Worm (Caenorhabditis elegans): ENCODE measurements around the gene abu-8.

abu-8 gene

DNA sequence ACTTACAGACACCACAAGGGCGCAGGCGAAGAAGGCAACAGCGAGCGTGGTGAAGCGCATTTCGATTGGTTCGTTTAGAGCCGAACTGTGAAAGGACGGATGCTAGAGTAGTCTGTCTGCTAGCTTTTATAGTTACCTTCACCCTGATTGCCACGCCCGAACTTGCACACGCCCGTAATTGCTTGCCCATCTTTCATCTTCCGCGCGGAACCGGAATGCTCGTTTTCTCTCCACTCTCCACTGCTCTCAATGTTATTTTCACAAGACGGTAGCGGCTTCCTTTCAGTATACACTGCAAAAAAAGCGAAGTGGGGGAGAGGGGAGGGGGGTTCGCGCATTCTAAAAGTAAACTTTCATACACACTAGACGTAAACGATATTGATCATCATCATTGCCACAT lies at the start of gene abu-8:
abu-8 (minus strand) TSS at position 101 of the 400 bp plus-strand sequence.
- no peak for TF ChIP-seq ets-7 (tag; optimal IDR thresholded peaks at IDR 0.05)

DNA sequence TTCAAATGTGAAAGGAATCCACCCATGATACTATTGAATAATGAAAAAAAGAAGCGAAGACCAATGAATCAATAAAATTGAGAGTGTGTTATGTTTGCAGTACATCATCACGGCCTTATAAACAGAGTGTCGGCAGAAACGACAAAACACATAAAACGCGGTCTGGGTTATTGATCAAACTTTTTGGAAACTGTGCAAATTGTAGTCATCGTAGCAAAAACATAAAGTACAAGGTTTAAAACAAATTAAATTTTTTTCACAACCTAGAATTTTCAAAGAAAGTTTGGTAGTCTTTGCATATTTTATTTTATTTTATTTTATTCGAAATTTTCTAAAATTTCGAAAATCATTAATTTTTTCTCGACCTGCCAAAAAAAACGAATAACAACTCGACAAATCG lies 48.6 kb upstream of the abu-8 start, which contains the start of gene cest-35.1:
cest-35.1 (minus strand) TSS at position 101 of the 400 bp plus-strand sequence.
- TF ChIP-seq ets-7 (tag; optimal IDR thresholded peaks at IDR 0.05): no peak
- TF ChIP-seq tra-4 (tag; optimal IDR thresholded peaks at IDR 0.05): no peak
- TF ChIP-seq scrt-1 (GFP tag; IDR thresholded peaks at IDR 0.05): no peak
- TF ChIP-seq hmg-4 (GFP tag; optimal IDR thresholded peaks at IDR 0.05): no peak
- TF ChIP-seq aly-1 (tag; optimal IDR thresholded peaks at IDR 0.05): no peak
- TF ChIP-seq ceh-36 (tag; optimal IDR thresholded peaks at IDR 0.05): no peak
- no peak for TF ChIP-seq ceh-13 (GFP tag; optimal IDR thresholded peaks at IDR 0.05)
- no peak for TF ChIP-seq hnd-1 (tag; optimal IDR thresholded peaks at IDR 0.05)

DNA sequence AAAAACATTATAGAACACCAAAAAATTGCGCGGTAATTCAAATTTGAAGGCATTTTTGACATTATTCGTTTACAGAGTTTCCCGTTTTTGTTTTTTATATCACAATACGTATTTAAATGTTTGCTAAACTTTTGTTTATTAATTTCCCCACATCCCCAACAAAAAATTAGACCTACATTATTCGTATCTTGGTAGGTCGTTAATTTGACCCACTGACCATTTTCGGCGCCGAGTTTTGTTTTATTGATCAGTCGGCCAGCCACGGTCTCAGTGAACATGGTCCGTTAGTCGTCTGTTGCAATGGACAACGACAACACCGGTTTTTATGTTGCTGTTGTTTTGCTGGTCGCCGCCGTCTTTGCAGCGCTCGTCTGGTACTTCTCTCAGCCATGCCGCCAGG lies 45.5 kb upstream of the abu-8 start, which contains the start of gene B0238.15:
B0238.15 (plus strand) TSS at position 301 of the 400 bp plus-strand sequence.
- TF ChIP-seq ceh-36 (tag; optimal IDR thresholded peaks at IDR 0.05): no peak
- no peak for TF ChIP-seq hmbx-1 (tag; optimal IDR thresholded peaks at IDR 0.05)
- TF ChIP-seq F13C5.2 (tag; optimal IDR thresholded peaks at IDR 0.05): no peak
- no peak for TF ChIP-seq hmg-4 (GFP tag; optimal IDR thresholded peaks at IDR 0.05)
- TF ChIP-seq ets-7 (tag; optimal IDR thresholded peaks at IDR 0.05): no peak
- no peak for TF ChIP-seq hnd-1 (tag; optimal IDR thresholded peaks at IDR 0.05)
- no peak for TF ChIP-seq tbx-11 (GFP tag; IDR thresholded peaks at IDR 0.05)
- no peak for TF ChIP-seq aly-1 (tag; optimal IDR thresholded peaks at IDR 0.05)
- no peak for TF ChIP-seq B0310.2 (tag; optimal IDR thresholded peaks at IDR 0.05)
- TF ChIP-seq flt-1 (GFP tag; IDR thresholded peaks at IDR 0.05): no peak
- no peak for TF ChIP-seq sea-1 (GFP tag; conservative IDR thresholded peaks at IDR 0.05)
- no peak for TF ChIP-seq ceh-13 (GFP tag; optimal IDR thresholded peaks at IDR 0.05)
- TF ChIP-seq tbx-37 (GFP tag; conservative IDR thresholded peaks at IDR 0.05): no peak
- TF ChIP-seq ama-1 (optimal IDR thresholded peaks at IDR 0.05): no peak
- TF ChIP-seq scrt-1 (GFP tag; IDR thresholded peaks at IDR 0.05): no peak
- TF ChIP-seq pes-1 (GFP tag; IDR thresholded peaks at IDR 0.05): no peak

DNA sequence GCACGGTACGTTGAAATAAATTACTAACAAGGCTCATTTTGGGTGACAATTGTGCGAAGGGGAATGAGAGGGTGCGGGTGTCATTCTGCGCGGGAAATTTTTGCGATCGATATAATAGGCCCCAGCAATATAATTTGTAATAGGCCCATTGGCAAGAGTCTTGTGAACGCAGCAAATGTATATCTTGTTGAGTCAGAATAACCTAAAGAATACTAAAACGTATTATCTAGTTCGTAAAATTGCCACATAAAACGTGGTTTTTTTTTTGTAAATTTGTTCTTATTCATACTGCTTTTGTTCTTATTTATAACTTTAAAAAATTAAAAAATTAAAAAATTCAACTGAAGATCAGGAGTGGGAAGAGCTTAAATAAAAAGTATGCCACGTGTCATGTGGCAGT lies 45.0 kb upstream of the abu-8 start, which contains the start of gene C52A10.3:
C52A10.3 (minus strand) TSS at position 101 of the 400 bp plus-strand sequence.
- TF ChIP-seq B0310.2 (tag; optimal IDR thresholded peaks at IDR 0.05): no peak
- no peak for TF ChIP-seq sea-1 (GFP tag; conservative IDR thresholded peaks at IDR 0.05)

DNA sequence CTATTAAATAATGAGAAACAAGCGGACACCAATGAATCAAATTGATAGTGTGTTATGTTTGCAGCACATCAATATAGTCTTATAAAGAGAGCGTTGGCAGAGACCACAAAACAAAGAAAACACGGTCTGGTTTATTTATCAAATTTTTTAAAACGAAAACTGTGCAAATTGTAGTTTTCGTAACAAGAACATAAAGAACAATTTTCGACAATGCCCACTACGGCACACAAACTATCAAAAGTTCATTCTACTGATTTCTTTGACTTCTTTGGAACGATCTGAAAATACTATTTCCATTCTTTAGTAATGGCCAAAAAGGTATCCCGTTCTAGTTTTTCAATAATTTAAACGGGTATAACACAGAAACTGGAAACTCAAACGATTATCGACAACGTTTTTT lies 42.7 kb upstream of the abu-8 start, which contains the start of gene cest-35.2:
cest-35.2 (minus strand) TSS at position 101 of the 400 bp plus-strand sequence.
- no peak for TF ChIP-seq tbx-37 (GFP tag; conservative IDR thresholded peaks at IDR 0.05)
- TF ChIP-seq tbx-11 (GFP tag; IDR thresholded peaks at IDR 0.05): no peak
- no peak for TF ChIP-seq aly-1 (tag; optimal IDR thresholded peaks at IDR 0.05)
- no peak for TF ChIP-seq B0310.2 (tag; optimal IDR thresholded peaks at IDR 0.05)
- TF ChIP-seq sea-1 (GFP tag; conservative IDR thresholded peaks at IDR 0.05): no peak
- no peak for TF ChIP-seq hmbx-1 (tag; optimal IDR thresholded peaks at IDR 0.05)
- TF ChIP-seq ets-7 (tag; optimal IDR thresholded peaks at IDR 0.05): no peak
- TF ChIP-seq flt-1 (GFP tag; IDR thresholded peaks at IDR 0.05): no peak
- TF ChIP-seq pes-1 (GFP tag; IDR thresholded peaks at IDR 0.05): no peak
- no peak for TF ChIP-seq hnd-1 (tag; optimal IDR thresholded peaks at IDR 0.05)
- TF ChIP-seq scrt-1 (GFP tag; IDR thresholded peaks at IDR 0.05): no peak

DNA sequence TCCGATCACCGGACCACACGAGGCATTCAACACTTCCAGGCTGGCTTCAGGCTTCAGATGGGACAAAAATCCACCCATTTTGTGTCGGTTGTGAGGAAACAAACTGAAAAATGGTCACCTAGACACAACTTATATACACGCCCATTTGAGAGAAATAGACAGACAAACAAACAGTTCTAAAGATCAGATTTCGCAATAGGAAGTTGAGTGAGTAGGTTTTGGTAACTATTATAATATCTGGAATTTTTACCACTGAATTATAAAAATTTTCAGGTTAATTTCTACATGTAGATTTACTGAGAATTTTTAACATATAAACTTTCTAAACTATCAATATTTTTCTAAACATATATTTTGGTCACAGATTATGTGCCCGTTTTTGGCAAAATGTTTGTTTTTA lies 39.4 kb upstream of the abu-8 start, which contains the start of gene cest-32:
cest-32 (minus strand) TSS at position 115 of the 400 bp plus-strand sequence.
- TF ChIP-seq hmbx-1 (tag; optimal IDR thresholded peaks at IDR 0.05) (no peak), hmg-4 (GFP tag; optimal IDR thresholded peaks at IDR 0.05) (no peak), tbx-37 (GFP tag; conservative IDR thresholded peaks at IDR 0.05) (no peak), B0310.2 (tag; optimal IDR thresholded peaks at IDR 0.05) (no peak), hnd-1 (tag; optimal IDR thresholded peaks at IDR 0.05) (no peak), ceh-13 (GFP tag; optimal IDR thresholded peaks at IDR 0.05) (no peak), ceh-36 (tag; optimal IDR thresholded peaks at IDR 0.05) (no peak), pes-1 (GFP tag; IDR thresholded peaks at IDR 0.05) (no peak), F13C5.2 (tag; optimal IDR thresholded peaks at IDR 0.05) (no peak), tbx-11 (GFP tag; IDR thresholded peaks at IDR 0.05) (no peak), tra-4 (tag; optimal IDR thresholded peaks at IDR 0.05) (no peak), flt-1 (GFP tag; IDR thresholded peaks at IDR 0.05) (no peak), scrt-1 (GFP tag; IDR thresholded peaks at IDR 0.05) (no peak), ets-7 (tag; optimal IDR thresholded peaks at IDR 0.05) (no peak), sea-1 (GFP tag; conservative IDR thresholded peaks at IDR 0.05) (no peak), ama-1 (optimal IDR thresholded peaks at IDR 0.05) (no peak), aly-1 (tag; optimal IDR thresholded peaks at IDR 0.05) (no peak)

DNA sequence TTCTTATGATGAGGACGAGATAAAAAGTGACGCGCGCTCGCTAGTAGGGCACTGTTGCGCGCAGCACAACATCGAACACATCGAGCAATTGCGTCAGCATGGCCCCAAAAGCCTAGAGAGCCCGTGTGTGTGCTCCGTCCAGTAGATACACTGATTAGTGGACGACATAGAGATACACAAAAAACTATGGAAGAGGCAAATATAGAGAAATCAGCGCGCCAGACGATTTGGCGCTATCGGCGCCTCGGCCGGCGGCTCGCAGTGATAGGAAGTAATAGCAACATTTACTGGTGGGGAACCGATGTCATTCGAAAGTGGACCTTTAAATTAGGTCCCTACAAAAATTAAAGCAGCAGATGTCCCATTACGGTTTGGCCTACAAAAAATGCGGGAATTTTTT lies 34.1 kb upstream of the abu-8 start:
- TF ChIP-seq ama-1 (optimal IDR thresholded peaks at IDR 0.05) (no peak), hmbx-1 (tag; optimal IDR thresholded peaks at IDR 0.05) (no peak), F13C5.2 (tag; optimal IDR thresholded peaks at IDR 0.05) (no peak), ceh-36 (tag; optimal IDR thresholded peaks at IDR 0.05) (no peak), ets-7 (tag; optimal IDR thresholded peaks at IDR 0.05) (no peak), pes-1 (GFP tag; IDR thresholded peaks at IDR 0.05) (no peak), hnd-1 (tag; optimal IDR thresholded peaks at IDR 0.05) (no peak)

DNA sequence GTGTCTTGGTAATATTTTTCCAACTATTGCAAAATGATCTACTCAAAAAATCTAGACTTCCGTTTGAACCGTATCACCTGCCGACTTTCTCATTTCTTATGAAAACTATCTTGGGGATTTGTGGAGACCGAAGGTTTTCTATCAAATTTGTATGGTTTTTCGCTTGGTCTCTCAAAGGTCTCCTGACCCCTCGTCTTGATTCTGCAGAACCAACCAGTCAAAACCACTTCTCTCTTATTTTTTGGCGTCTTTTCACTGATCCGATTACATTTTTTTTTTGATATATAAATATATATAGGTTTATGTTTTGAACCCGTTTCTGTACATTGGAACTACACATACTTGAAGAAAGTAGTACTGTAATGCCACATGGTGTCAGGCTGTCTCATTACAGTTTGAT lies 31.3 kb upstream of the abu-8 start:
- TF ChIP-seq F13C5.2 (tag; optimal IDR thresholded peaks at IDR 0.05) (no peak), flt-1 (GFP tag; IDR thresholded peaks at IDR 0.05) (no peak), pes-1 (GFP tag; IDR thresholded peaks at IDR 0.05) (no peak)

DNA sequence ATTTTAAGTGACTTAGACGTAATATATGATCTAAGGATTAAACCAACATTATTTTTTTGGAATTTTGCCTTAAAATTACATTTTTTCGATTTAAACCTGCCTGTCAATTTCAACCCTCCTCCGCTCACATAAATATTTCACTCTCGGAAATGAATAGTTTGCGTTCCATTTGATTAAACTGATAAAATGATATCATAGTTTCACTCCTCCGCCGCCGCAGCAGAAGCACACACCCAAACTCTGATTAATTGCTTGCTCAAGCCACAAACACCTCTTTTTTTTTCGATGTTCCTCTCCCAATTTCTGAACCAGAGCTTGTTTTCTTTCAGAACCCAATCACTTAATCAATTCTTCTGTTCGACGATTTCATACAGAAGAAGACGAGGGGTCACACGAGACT lies 28.6 kb upstream of the abu-8 start, which contains the start of gene Y49G5B.1:
Y49G5B.1 (plus strand) TSS at position 324 of the 400 bp plus-strand sequence.
- TF ChIP-seq aly-1 (tag; optimal IDR thresholded peaks at IDR 0.05) (no peak), tbx-11 (GFP tag; IDR thresholded peaks at IDR 0.05) (no peak), flt-1 (GFP tag; IDR thresholded peaks at IDR 0.05) (no peak), hmbx-1 (tag; optimal IDR thresholded peaks at IDR 0.05) (no peak), F13C5.2 (tag; optimal IDR thresholded peaks at IDR 0.05) (no peak), B0310.2 (tag; optimal IDR thresholded peaks at IDR 0.05) (no peak), sea-1 (GFP tag; conservative IDR thresholded peaks at IDR 0.05) (no peak), ets-7 (tag; optimal IDR thresholded peaks at IDR 0.05) (no peak), hmg-4 (GFP tag; optimal IDR thresholded peaks at IDR 0.05) (no peak), ceh-36 (tag; optimal IDR thresholded peaks at IDR 0.05) (no peak), ceh-13 (GFP tag; optimal IDR thresholded peaks at IDR 0.05) (no peak), ama-1 (optimal IDR thresholded peaks at IDR 0.05) (no peak), scrt-1 (GFP tag; IDR thresholded peaks at IDR 0.05) (no peak), tra-4 (tag; optimal IDR thresholded peaks at IDR 0.05) (no peak)

All from whole organism, early embryonic.